Fruit fly (Drosophila melanogaster) whole organism, embryonic: ENCODE results near the gene CG32333.

Experiments used
- Bdp1 ChIP-seq: fragments of 200-800 bp; sonication (Bioruptor generic); optimal IDR thresholded peaks from 3 replicates; lab custom pipeline; 2016; ENCODE audit warnings: missing biosample characterization, missing genetic modification characterization
- Bgb ChIP-seq: fragments of 200-800 bp; sonication (Bioruptor generic); IDR thresholded peaks from 2 replicates; pipeline ENCODE4 v1.3.6; 2022; ENCODE audit warnings: missing biosample characterization, missing genetic modification characterization; ENCODE audit not compliant: partially characterized antibody
- CG10979 ChIP-seq: fragments of 200-800 bp; sonication (Bioruptor generic); optimal IDR thresholded peaks from 2 replicates; lab custom pipeline; 2018; ENCODE audit warnings: missing biosample characterization, mild to moderate bottlenecking, missing genetic modification characterization, moderate library complexity
- CG13287 ChIP-seq: fragments of 200-800 bp; sonication (Bioruptor generic); IDR thresholded peaks from 2 replicates; pipeline ENCODE4 v1.3.6; 2022; ENCODE audit warnings: missing biosample characterization, missing genetic modification characterization; ENCODE audit not compliant: partially characterized antibody
- CG15269 ChIP-seq: fragments of 200-800 bp; sonication (Bioruptor generic); optimal IDR thresholded peaks from 2 replicates; lab custom pipeline; 2018; ENCODE audit warnings: missing biosample characterization, mild to moderate bottlenecking, missing genetic modification characterization, moderate library complexity
- CG1647 ChIP-seq: fragments of 200-800 bp; sonication (Bioruptor generic); optimal IDR thresholded peaks from 3 replicates; lab custom pipeline; 2016; ENCODE audit warnings: missing biosample characterization, missing genetic modification characterization
- CG17912 ChIP-seq: fragments of 200-800 bp; sonication (Bioruptor generic); optimal IDR thresholded peaks from 2 replicates; lab custom pipeline; 2018; ENCODE audit warnings: missing biosample characterization, mild to moderate bottlenecking, missing genetic modification characterization
- CG2116 ChIP-seq: fragments of 200-800 bp; sonication (Bioruptor generic); optimal IDR thresholded peaks from 3 replicates; lab custom pipeline; 2018; ENCODE audit warnings: missing biosample characterization, mild to moderate bottlenecking, missing genetic modification characterization
- CG2202 ChIP-seq: fragments of 200-800 bp; sonication (Bioruptor generic); optimal IDR thresholded peaks from 2 replicates; lab custom pipeline; 2018; ENCODE audit warnings: missing biosample characterization, mild to moderate bottlenecking, missing genetic modification characterization
- CG32772 ChIP-seq: fragments of 200-800 bp; sonication (Bioruptor generic); IDR thresholded peaks from 2 replicates; pipeline ENCODE4 v1.3.6; 2022; ENCODE audit warnings: missing biosample characterization, missing genetic modification characterization
- CG34224 ChIP-seq: fragments of 200-800 bp; sonication (Bioruptor generic); IDR thresholded peaks from 3 replicates; pipeline ENCODE4 v1.3.6; 2022; ENCODE audit warnings: missing biosample characterization, missing genetic modification characterization; ENCODE audit not compliant: partially characterized antibody
- CG7963 ChIP-seq: fragments of 200-800 bp; sonication (Bioruptor generic); IDR thresholded peaks from 3 replicates; pipeline ENCODE4 v1.3.6; 2022; ENCODE audit warnings: missing biosample characterization, missing genetic modification characterization; ENCODE audit not compliant: partially characterized antibody
- CG8359 ChIP-seq: fragments of 200-800 bp; sonication (Bioruptor generic); optimal IDR thresholded peaks from 2 replicates; lab custom pipeline; 2017; ENCODE audit warnings: missing biosample characterization, mild to moderate bottlenecking, missing genetic modification characterization, borderline replicate concordance
- CG8765 ChIP-seq: fragments of 200-800 bp; sonication (Bioruptor generic); IDR thresholded peaks from 2 replicates; pipeline ENCODE4 v1.3.6; 2022; ENCODE audit warnings: missing biosample characterization, missing genetic modification characterization
- D19A ChIP-seq: fragments of 200-800 bp; optimal IDR thresholded peaks from 3 replicates; lab custom pipeline; 2019; ENCODE audit warnings: missing biosample characterization, mild to moderate bottlenecking, missing genetic modification characterization, moderate library complexity
- Dp ChIP-seq: fragments of 200-800 bp; sonication (Bioruptor generic); optimal IDR thresholded peaks from 2 replicates; lab custom pipeline; 2018; ENCODE audit warnings: missing biosample characterization, mild to moderate bottlenecking, missing genetic modification characterization, moderate library complexity
- Dref ChIP-seq: fragments of 200-800 bp; sonication (Bioruptor generic); IDR thresholded peaks from 2 replicates; pipeline ENCODE4 v1.3.6; 2022; ENCODE audit warnings: missing biosample characterization, missing genetic modification characterization
- E2f2 ChIP-seq: fragments of 200-800 bp; sonication (Bioruptor generic); IDR thresholded peaks from 2 replicates; pipeline ENCODE4 v1.3.6; 2022; ENCODE audit warnings: missing biosample characterization, missing genetic modification characterization
- Ets65A ChIP-seq: fragments of 200-800 bp; sonication (Bioruptor generic); peaks from one replicate; lab custom pipeline; 2016; ENCODE audit warnings: missing biosample characterization, missing genetic modification characterization
- Hand ChIP-seq: fragments of 200-800 bp; sonication (Bioruptor generic); optimal IDR thresholded peaks from 2 replicates; lab custom pipeline; 2017; ENCODE audit warnings: mild to moderate bottlenecking, missing biosample characterization, missing genetic modification reagents, missing genetic modification characterization
- HmgZ ChIP-seq: fragments of 200-800 bp; sonication (Bioruptor generic); optimal IDR thresholded peaks from 2 replicates; lab custom pipeline; 2018; ENCODE audit warnings: missing biosample characterization, mild to moderate bottlenecking, missing genetic modification characterization
- MBD-R2 ChIP-seq: fragments of 200-800 bp; sonication (Bioruptor generic); IDR thresholded peaks from 2 replicates; pipeline ENCODE4 v1.3.6; 2022; ENCODE audit warnings: missing biosample characterization, missing genetic modification characterization
- MTF-1 ChIP-seq: fragments of 200-800 bp; sonication (Bioruptor generic); optimal IDR thresholded peaks from 2 replicates; lab custom pipeline; 2018; ENCODE audit warnings: missing biosample characterization, mild to moderate bottlenecking, missing genetic modification characterization, borderline replicate concordance
- Mrtf ChIP-seq: fragments of 200-800 bp; sonication (Bioruptor generic); IDR thresholded peaks from 3 replicates; pipeline ENCODE4 v1.3.6; 2022; ENCODE audit warnings: missing biosample characterization, missing genetic modification characterization
- Opbp ChIP-seq: fragments of 200-800 bp; sonication (Bioruptor generic); IDR thresholded peaks from 3 replicates; pipeline ENCODE4 v1.3.6; 2022; ENCODE audit warnings: missing biosample characterization, missing genetic modification characterization; ENCODE audit not compliant: partially characterized antibody
- Ptx1 ChIP-seq: fragments of 200-800 bp; sonication (Bioruptor generic); IDR thresholded peaks from 2 replicates; pipeline ENCODE4 v1.3.6; 2022; ENCODE audit warnings: missing biosample characterization, missing genetic modification characterization
- Xrp1 ChIP-seq: fragments of 200-800 bp; sonication (Bioruptor generic); IDR thresholded peaks from 2 replicates; pipeline ENCODE4 v1.3.6; 2022; ENCODE audit warnings: missing biosample characterization, missing genetic modification characterization
- amos ChIP-seq: fragments of 200-800 bp; sonication (Bioruptor generic); IDR thresholded peaks from 2 replicates; pipeline ENCODE4 v1.3.6; 2022; ENCODE audit warnings: missing biosample characterization, missing genetic modification characterization; ENCODE audit not compliant: partially characterized antibody
- ato ChIP-seq: fragments of 200-800 bp; sonication (Bioruptor generic); IDR thresholded peaks from 2 replicates; pipeline ENCODE4 v1.3.6; 2022; ENCODE audit warnings: missing biosample characterization, missing genetic modification characterization; ENCODE audit not compliant: partially characterized antibody
- bbx ChIP-seq: fragments of 200-800 bp; sonication (Bioruptor generic); IDR thresholded peaks from 2 replicates; pipeline ENCODE4 v1.3.6; 2022; ENCODE audit warnings: missing biosample characterization, missing genetic modification characterization; ENCODE audit not compliant: partially characterized antibody
- cg ChIP-seq: fragments of 200-800 bp; sonication (Bioruptor generic); optimal IDR thresholded peaks from 3 replicates; lab custom pipeline; 2019; ENCODE audit warnings: missing biosample characterization, mild to moderate bottlenecking, missing genetic modification characterization, moderate library complexity
- crp ChIP-seq, 2 experiments: fragments of 200-800 bp; sonication (Bioruptor generic); optimal IDR thresholded peaks; 2 replicates in 1 of 2; 3 replicates in 1 of 2; lab custom pipeline; 2017; ENCODE audit warnings: missing biosample characterization in 2 of 2, missing genetic modification characterization in 2 of 2, mild to moderate bottlenecking in 1 of 2, moderate library complexity in 1 of 2
- gcm2 ChIP-seq: fragments of 200-800 bp; sonication (Bioruptor generic); optimal IDR thresholded peaks from 2 replicates; lab custom pipeline; 2016; ENCODE audit warnings: missing biosample characterization, missing genetic modification characterization
- gfzf ChIP-seq: fragments of 200-800 bp; sonication (Bioruptor generic); optimal IDR thresholded peaks from 2 replicates; lab custom pipeline; 2016; ENCODE audit warnings: missing biosample characterization, mild to moderate bottlenecking, missing genetic modification characterization, moderate library complexity
- hb ChIP-seq: fragments of 200-800 bp; sonication (Bioruptor generic); IDR thresholded peaks from 3 replicates; pipeline ENCODE4 v1.3.6; 2022; ENCODE audit warnings: missing biosample characterization, missing genetic modification characterization; ENCODE audit not compliant: partially characterized antibody
- jigr1 ChIP-seq: fragments of 200-800 bp; sonication (Bioruptor generic); IDR thresholded peaks from 3 replicates; pipeline ENCODE4 v1.3.6; 2022; ENCODE audit warnings: missing biosample characterization, missing genetic modification characterization
- jumu ChIP-seq: fragments of 200-800 bp; sonication (Bioruptor generic); optimal IDR thresholded peaks from 3 replicates; lab custom pipeline; 2016; ENCODE audit warnings: missing biosample characterization, missing genetic modification characterization
- nerfin-1 ChIP-seq: fragments of 200-800 bp; sonication (Bioruptor generic); optimal IDR thresholded peaks from 3 replicates; lab custom pipeline; 2019; ENCODE audit warnings: missing biosample characterization, mild to moderate bottlenecking, missing genetic modification characterization, moderate library complexity
- odd ChIP-seq: fragments of 200-800 bp; sonication (Bioruptor generic); optimal IDR thresholded peaks from 2 replicates; lab custom pipeline; 2017; ENCODE audit warnings: missing biosample characterization, mild to moderate bottlenecking, missing genetic modification characterization
- pzg ChIP-seq: fragments of 200-800 bp; sonication (Bioruptor generic); optimal IDR thresholded peaks from 3 replicates; lab custom pipeline; 2018; ENCODE audit warnings: missing biosample characterization, mild to moderate bottlenecking, missing genetic modification characterization, moderate library complexity
- rib ChIP-seq: fragments of 200-800 bp; sonication (Bioruptor generic); IDR thresholded peaks from 2 replicates; pipeline ENCODE4 v1.3.6; 2022; ENCODE audit warnings: missing biosample characterization, missing genetic modification characterization
- sens ChIP-seq: fragments of 200-800 bp; sonication (Bioruptor generic); peaks from one replicate; lab custom pipeline; 2016; ENCODE audit warnings: missing biosample characterization, missing genetic modification characterization
- sqz ChIP-seq: fragments of 200-800 bp; sonication (Bioruptor generic); optimal IDR thresholded peaks from 3 replicates; lab custom pipeline; 2018; ENCODE audit warnings: missing biosample characterization, mild to moderate bottlenecking, missing genetic modification characterization
- stc ChIP-seq: fragments of 200-800 bp; sonication (Bioruptor generic); IDR thresholded peaks from 2 replicates; pipeline ENCODE4 v1.3.6; 2022; ENCODE audit warnings: missing biosample characterization, missing genetic modification characterization
- tll ChIP-seq, 2 experiments: fragments of 200-800 bp in 1 of 2; fragments of >200 bp in 1 of 2; sonication (Bioruptor generic) in 1 of 2; optimal IDR thresholded peaks; 2 replicates each; lab custom pipeline; 2017 to 2019; ENCODE audit warnings: missing biosample characterization in 2 of 2, missing genetic modification characterization in 2 of 2, mild to moderate bottlenecking in 1 of 2, moderate library complexity in 1 of 2
- trem ChIP-seq: fragments of 200-800 bp; optimal IDR thresholded peaks from 3 replicates; lab custom pipeline; 2019; ENCODE audit warnings: missing biosample characterization, mild to moderate bottlenecking, missing genetic modification characterization, moderate library complexity
- tup ChIP-seq: fragments of 200-800 bp; sonication (Bioruptor generic); optimal IDR thresholded peaks from 2 replicates; lab custom pipeline; 2016; ENCODE audit warnings: missing biosample characterization, mild to moderate bottlenecking, missing genetic modification characterization, moderate library complexity
- unc-4 ChIP-seq: fragments of 200-800 bp; sonication (Bioruptor generic); IDR thresholded peaks from 2 replicates; pipeline ENCODE4 v1.3.6; 2022; ENCODE audit warnings: missing biosample characterization, missing genetic modification characterization; ENCODE audit not compliant: partially characterized antibody
- unpg ChIP-seq: fragments of 200-800 bp; sonication (Bioruptor generic); optimal IDR thresholded peaks from 3 replicates; lab custom pipeline; 2018; ENCODE audit warnings: missing biosample characterization, mild to moderate bottlenecking, missing genetic modification characterization, moderate library complexity

Gene CG32333

DNA sequence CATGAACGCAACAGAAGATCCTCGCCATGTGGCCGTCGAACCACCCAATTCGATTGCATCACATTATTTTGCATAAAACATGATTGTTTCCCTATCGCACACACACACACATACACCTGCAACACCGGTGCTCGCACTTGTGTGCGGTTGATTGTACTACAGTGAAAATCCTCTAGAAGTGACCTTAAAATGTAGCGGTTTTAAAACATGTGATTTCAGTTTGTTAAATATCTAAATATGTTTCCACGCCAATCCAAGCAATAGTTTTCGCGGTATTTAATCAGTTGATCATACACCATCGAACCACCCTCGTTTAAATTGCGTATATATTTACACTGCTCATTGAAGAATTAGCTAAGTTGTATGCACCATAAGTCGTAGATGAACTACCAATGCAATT, 54.7 kb downstream of the CG32333 start (continued):
- TF ChIP-seq CG8765 (GFP tag; lab: Robert Waterston, UW), result no peak
- no peak for TF ChIP-seq hb (GFP tag; lab: Robert Waterston, UW)
- no peak for TF ChIP-seq jigr1 (GFP tag; lab: Robert Waterston, UW)
- TF ChIP-seq CG7963, result no peak
- TF ChIP-seq unpg (GFP tag; lab: Kevin White, UChicago), result no peak
- TF ChIP-seq cg, result peak; percentile 56
- no peak for TF ChIP-seq CG8359 (GFP tag; lab: Kevin White, UChicago)
- TF ChIP-seq rib (GFP tag; lab: Robert Waterston, UW), result no peak
- no peak for TF ChIP-seq tll (GFP tag; optimal IDR thresholded peaks at IDR 0.05; lab: Kevin White, UChicago)
- TF ChIP-seq Ets65A (GFP tag; lab: Kevin White, UChicago), result peak; percentile 2
- TF ChIP-seq CG2202, result no peak
- TF ChIP-seq D19A, result no peak
- TF ChIP-seq tup, result no peak
- TF ChIP-seq CG32772 (GFP tag; lab: Robert Waterston, UW), result no peak
- TF ChIP-seq CG13287, result no peak
- TF ChIP-seq MTF-1, result no peak
- TF ChIP-seq Mrtf (GFP tag; lab: Robert Waterston, UW), result no peak
- peak; percentile 31 for TF ChIP-seq sens (GFP tag; lab: Kevin White, UChicago)
- TF ChIP-seq nerfin-1 (tag; lab: Kevin White, UChicago), result no peak
- TF ChIP-seq crp (GFP tag; optimal IDR thresholded peaks at IDR 0.05; lab: Kevin White, UChicago), result no peak

DNA sequence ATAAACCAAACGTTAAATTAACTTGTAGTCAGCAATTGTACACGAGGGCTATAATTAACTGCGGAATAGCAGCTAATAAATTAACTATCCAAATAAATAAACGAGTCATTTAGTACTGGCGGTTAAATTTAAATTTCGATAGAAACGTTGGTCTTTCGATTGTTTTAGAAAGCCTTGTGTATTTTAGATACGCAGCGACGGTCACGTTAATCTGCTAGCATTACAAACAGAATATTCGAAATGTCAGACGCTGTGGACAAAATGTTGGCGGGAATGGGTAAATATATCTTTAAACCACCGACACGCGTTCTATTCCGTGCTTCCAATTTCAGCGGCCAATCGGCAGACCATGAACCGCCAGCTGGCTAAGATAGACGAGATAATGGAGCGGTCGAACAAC, 55.8 kb downstream of the CG32333 start, which contains the start of gene msd1:
Gene msd1, plus strand, starts transcription at position 203 of the 400 bp plus-strand sequence.
- TF ChIP-seq Xrp1 (GFP tag; lab: Robert Waterston, UW) (no peak), ato (GFP tag; lab: Robert Waterston, UW) (0 out of 2 replicates have a peak, but pooled peaks have one; percentile 41), pzg (GFP tag; lab: Kevin White, UChicago) (peak; percentile 76), CG34224 (GFP tag; lab: Robert Waterston, UW) (0 out of 3 replicates have a peak, but pooled peaks have one; percentile 19), Dref (peak; percentile 78), Ptx1 (GFP tag; lab: Robert Waterston, UW) (no peak), MBD-R2 (GFP tag; lab: Robert Waterston, UW) (no peak), stc (GFP tag; lab: Robert Waterston, UW) (no peak), Bdp1 (GFP tag; lab: Kevin White, UChicago) (no peak), Dp (GFP tag; lab: Kevin White, UChicago) (peak; percentile 97), trem (tag; lab: Kevin White, UChicago) (peak; percentile 3), Opbp (GFP tag; lab: Robert Waterston, UW) (peak; percentile 38; the same call in 2 of the 3 replicates), CG10979 (tag; lab: Kevin White, UChicago) (no peak), E2f2 (GFP tag; lab: Robert Waterston, UW) (peak; percentile 97), Hand (GFP tag; lab: Kevin White, UChicago) (no peak), odd (no peak), CG13287 (peak; percentile 59; the same call in 1 of the 2 replicates), gfzf (GFP tag; lab: Kevin White, UChicago) (peak; percentile 76), CG2116 (GFP tag; lab: Kevin White, UChicago) (peak; percentile 56), amos (GFP tag; lab: Robert Waterston, UW) (peak; percentile 35; the same call in 1 of the 2 replicates), unc-4 (no peak), gcm2 (GFP tag; lab: Kevin White, UChicago) (no peak), CG15269 (no peak), bbx (GFP tag; lab: Robert Waterston, UW) (peak; percentile 61), CG1647 (no peak), jumu (no peak), sqz (GFP tag; lab: Kevin White, UChicago) (no peak), CG17912 (GFP tag; lab: Kevin White, UChicago) (peak; percentile 17), HmgZ (tag; lab: Kevin White, UChicago) (peak; percentile 4), Bgb (GFP tag; lab: Robert Waterston, UW) (peak; percentile 40; the same call in 1 of the 2 replicates)
